Worm (Caenorhabditis elegans) whole organism, midembryonic: Measurements from ENCODE around the gene idpa-2.

ENCODE experiments used
- cog-1 ChIP-seq: sonication (generic microtip); optimal IDR thresholded peaks from 2 replicates; lab custom pipeline; 2016; ENCODE audit warnings: missing genetic modification characterization, missing compliant biosample characterization
- flt-1 ChIP-seq: fragments of 200-800 bp; sonication (Bioruptor generic); IDR thresholded peaks from 2 replicates; pipeline ENCODE4 v1.3.6; 2022; ENCODE audit warnings: missing genetic modification characterization, missing compliant biosample characterization
- ztf-29 ChIP-seq: fragments of 200-800 bp; sonication (Bioruptor generic); IDR thresholded peaks from 2 replicates; pipeline ENCODE4 v1.3.6; 2022; ENCODE audit warnings: missing genetic modification reagents, missing genetic modification characterization, missing compliant biosample characterization

DNA sequence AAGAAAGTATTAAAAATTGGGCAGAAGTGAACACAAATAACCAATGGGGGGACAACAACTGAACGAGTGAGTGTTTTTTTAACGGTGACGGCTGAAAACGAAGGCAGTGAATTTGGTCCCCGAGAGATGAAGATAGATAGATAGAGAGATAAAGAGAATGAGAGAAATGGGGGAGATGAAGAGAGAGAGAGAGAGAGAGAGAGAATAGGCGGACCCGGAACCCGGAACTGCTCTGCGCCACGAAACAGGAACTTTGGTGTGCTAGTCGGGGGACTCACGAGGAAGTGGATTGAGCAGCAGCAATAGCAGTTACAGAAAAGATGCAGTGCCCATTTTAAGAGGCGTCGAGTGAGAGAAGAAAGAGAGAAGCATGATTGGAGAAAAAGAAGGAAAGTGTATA lies 3.9 kb upstream of the idpa-2 start:
- TF ChIP-seq ztf-29 (no peak), cog-1 (tag; lab: Kevin White, UChicago) (no peak), flt-1 (GFP tag; lab: Robert Waterston, UW) (no peak)
